Fruit fly (Drosophila melanogaster) whole organism, embryonic: ENCODE data around the gene CG10809.
A peak's percentile ranks its signal among the peaks of the same experiment; 100 is the strongest.

Experiments used
- BtbVII ChIP-seq: fragments of 200-800 bp; sonication (Bioruptor generic); optimal IDR thresholded peaks from 3 replicates; lab custom pipeline; 2017; ENCODE audit warnings: missing biosample characterization, mild to moderate bottlenecking, missing genetic modification characterization
- Bteb2 ChIP-seq: fragments of 200-800 bp; sonication (Bioruptor generic); optimal IDR thresholded peaks from 2 replicates; lab custom pipeline; 2016; ENCODE audit warnings: missing biosample characterization, missing genetic modification characterization
- CG11085 ChIP-seq: fragments of 200-800 bp; sonication (Bioruptor generic); IDR thresholded peaks from 2 replicates; pipeline ENCODE4 v1.3.6; 2022; ENCODE audit warnings: missing biosample characterization, missing genetic modification characterization
- CG11456 ChIP-seq: fragments of 200-800 bp; sonication (Bioruptor generic); IDR thresholded peaks from 3 replicates; pipeline ENCODE4 v1.3.6; 2022; ENCODE audit warnings: missing biosample characterization, missing genetic modification characterization
- CG12769 ChIP-seq: fragments of 200-800 bp; sonication (Bioruptor generic); optimal IDR thresholded peaks from 2 replicates; lab custom pipeline; 2019; ENCODE audit warnings: missing biosample characterization, mild to moderate bottlenecking, missing genetic modification characterization, moderate library complexity
- CG13424 ChIP-seq: fragments of 200-800 bp; sonication (Bioruptor generic); optimal IDR thresholded peaks from 2 replicates; lab custom pipeline; 2019; ENCODE audit warnings: missing biosample characterization, mild to moderate bottlenecking, missing genetic modification characterization, moderate library complexity
- CG15269 ChIP-seq: fragments of 200-800 bp; sonication (Bioruptor generic); optimal IDR thresholded peaks from 2 replicates; lab custom pipeline; 2018; ENCODE audit warnings: missing biosample characterization, mild to moderate bottlenecking, missing genetic modification characterization, moderate library complexity
- CG15601 ChIP-seq: fragments of 200-800 bp; sonication (Bioruptor generic); optimal IDR thresholded peaks from 3 replicates; lab custom pipeline; 2019; ENCODE audit warnings: missing biosample characterization, mild to moderate bottlenecking, missing genetic modification characterization, moderate library complexity
- CG18476 ChIP-seq: fragments of 200-800 bp; sonication (Bioruptor generic); optimal IDR thresholded peaks from 2 replicates; lab custom pipeline; 2016; ENCODE audit warnings: missing biosample characterization, mild to moderate bottlenecking, missing genetic modification characterization
- CG2202 ChIP-seq: fragments of 200-800 bp; sonication (Bioruptor generic); optimal IDR thresholded peaks from 2 replicates; lab custom pipeline; 2018; ENCODE audit warnings: missing biosample characterization, mild to moderate bottlenecking, missing genetic modification characterization
- CG31388 ChIP-seq: fragments of 200-800 bp; sonication (Bioruptor generic); optimal IDR thresholded peaks from 2 replicates; lab custom pipeline; 2016; ENCODE audit warnings: missing biosample characterization, missing genetic modification characterization
- CG3847 ChIP-seq: fragments of 200-800 bp; sonication (Bioruptor generic); IDR thresholded peaks from 2 replicates; pipeline ENCODE4 v1.3.6; 2022; ENCODE audit warnings: missing biosample characterization, missing genetic modification characterization
- CG8478 ChIP-seq: fragments of >200 bp; optimal IDR thresholded peaks from 2 replicates; lab custom pipeline; 2018
- CG9727 ChIP-seq: fragments of 200-800 bp; sonication (Bioruptor generic); optimal IDR thresholded peaks from 3 replicates; lab custom pipeline; 2017; ENCODE audit warnings: missing biosample characterization, mild to moderate bottlenecking, missing genetic modification characterization
- D19A ChIP-seq: fragments of 200-800 bp; optimal IDR thresholded peaks from 3 replicates; lab custom pipeline; 2019; ENCODE audit warnings: missing biosample characterization, mild to moderate bottlenecking, missing genetic modification characterization, moderate library complexity
- Dfd ChIP-seq, 2 experiments: fragments of >200 bp; optimal IDR thresholded peaks; 2 replicates each; lab custom pipeline; 2017; ENCODE audit warnings: missing biosample characterization in 2 of 2, missing genetic modification characterization in 2 of 2
- Ets65A ChIP-seq: fragments of 200-800 bp; sonication (Bioruptor generic); peaks from one replicate; lab custom pipeline; 2016; ENCODE audit warnings: missing biosample characterization, missing genetic modification characterization
- H15 ChIP-seq: fragments of 200-800 bp; sonication (Bioruptor generic); IDR thresholded peaks from 3 replicates; pipeline ENCODE4 v1.3.6; 2022; ENCODE audit warnings: missing biosample characterization, missing genetic modification characterization
- HLH54F ChIP-seq: fragments of 200-800 bp; sonication (Bioruptor generic); optimal IDR thresholded peaks from 3 replicates; lab custom pipeline; 2016; ENCODE audit warnings: missing biosample characterization, missing genetic modification characterization
- Hr39 ChIP-seq: fragments of >200 bp; optimal IDR thresholded peaks from 2 replicates; lab custom pipeline; 2017
- Hr78 ChIP-seq, 2 experiments: fragments of 200-800 bp in 1 of 2; fragments of >200 bp in 1 of 2; sonication (Bioruptor generic) in 1 of 2; optimal IDR thresholded peaks; 2 replicates each; lab custom pipeline; 2017 to 2019; ENCODE audit warnings: missing biosample characterization in 2 of 2, missing genetic modification characterization in 2 of 2, mild to moderate bottlenecking in 1 of 2, moderate library complexity in 1 of 2
- Scr ChIP-seq: fragments of 200-800 bp; sonication (Bioruptor generic); IDR thresholded peaks from 2 replicates; pipeline ENCODE4 v1.3.6; 2022; ENCODE audit warnings: missing biosample characterization, missing genetic modification characterization; ENCODE audit not compliant: partially characterized antibody
- Sry-β ChIP-seq: fragments of 200-800 bp; sonication (Bioruptor generic); optimal IDR thresholded peaks from 2 replicates; lab custom pipeline; 2018; ENCODE audit warnings: missing biosample characterization, mild to moderate bottlenecking, missing genetic modification characterization, moderate library complexity
- bab2 ChIP-seq: fragments of 200-800 bp; sonication (Bioruptor generic); optimal IDR thresholded peaks from 2 replicates; lab custom pipeline; 2016; ENCODE audit warnings: missing biosample characterization, missing genetic modification characterization
- bsh ChIP-seq, 2 experiments: fragments of 200-800 bp; sonication (Bioruptor generic); optimal IDR thresholded peaks; 2 replicates each; lab custom pipeline; 2017 to 2018; ENCODE audit warnings: mild to moderate bottlenecking in 2 of 2, missing biosample characterization in 2 of 2, missing genetic modification characterization in 2 of 2, moderate library complexity in 1 of 2
- chn ChIP-seq: fragments of 200-800 bp; sonication (Bioruptor generic); optimal IDR thresholded peaks from 2 replicates; lab custom pipeline; 2016; ENCODE audit warnings: missing biosample characterization, missing genetic modification characterization
- dan ChIP-seq: fragments of 200-800 bp; sonication (Bioruptor generic); IDR thresholded peaks from 2 replicates; pipeline ENCODE4 v1.3.6; 2022; ENCODE audit warnings: missing biosample characterization, missing genetic modification characterization
- fd96Cb ChIP-seq: fragments of 200-800 bp; sonication (Bioruptor generic); optimal IDR thresholded peaks from 2 replicates; lab custom pipeline; 2018; ENCODE audit warnings: missing biosample characterization, mild to moderate bottlenecking, missing genetic modification characterization, moderate library complexity
- fru ChIP-seq: fragments of >200 bp; optimal IDR thresholded peaks from 2 replicates; lab custom pipeline; 2017
- ftz-f1 ChIP-seq: fragments of 200-800 bp; sonication (Bioruptor generic); optimal IDR thresholded peaks from 2 replicates; lab custom pipeline; 2016; ENCODE audit warnings: missing biosample characterization, missing genetic modification characterization
- gce ChIP-seq: fragments of 200-800 bp; sonication (Bioruptor generic); IDR thresholded peaks from 3 replicates; pipeline ENCODE4 v1.3.6; 2022; ENCODE audit warnings: missing biosample characterization, missing genetic modification characterization
- gsb-n ChIP-seq: fragments of 200-800 bp; sonication (Bioruptor generic); optimal IDR thresholded peaks from 3 replicates; lab custom pipeline; 2018; ENCODE audit warnings: missing biosample characterization, mild to moderate bottlenecking, missing genetic modification characterization
- insv ChIP-seq, 2 experiments: fragments of 200-800 bp; sonication (Bioruptor generic); optimal IDR thresholded peaks; 3 replicates each; lab custom pipeline; 2016 to 2018; ENCODE audit warnings: missing biosample characterization in 2 of 2, missing genetic modification characterization in 2 of 2
- inv ChIP-seq: fragments of 200-800 bp; sonication (Bioruptor generic); IDR thresholded peaks from 2 replicates; pipeline ENCODE4 v1.3.6; 2022; ENCODE audit warnings: missing biosample characterization, missing genetic modification characterization; ENCODE audit not compliant: partially characterized antibody
- kni ChIP-seq: fragments of 200-800 bp; sonication (Bioruptor generic); optimal IDR thresholded peaks from 3 replicates; lab custom pipeline; 2017; ENCODE audit warnings: mild to moderate bottlenecking, missing biosample characterization, missing genetic modification reagents, missing genetic modification characterization
- lab ChIP-seq: fragments of 200-800 bp; sonication (Bioruptor generic); optimal IDR thresholded peaks from 3 replicates; lab custom pipeline; 2017; ENCODE audit warnings: missing biosample characterization, missing genetic modification characterization, mild to moderate bottlenecking, moderate library complexity, missing genetic modification reagents
- mld ChIP-seq: fragments of 200-800 bp; sonication (Bioruptor generic); IDR thresholded peaks from 3 replicates; pipeline ENCODE4 v1.3.6; 2022; ENCODE audit warnings: missing biosample characterization, missing genetic modification characterization; ENCODE audit not compliant: partially characterized antibody
- rib ChIP-seq: fragments of 200-800 bp; sonication (Bioruptor generic); IDR thresholded peaks from 2 replicates; pipeline ENCODE4 v1.3.6; 2022; ENCODE audit warnings: missing biosample characterization, missing genetic modification characterization
- schlank ChIP-seq: fragments of 200-800 bp; sonication (Bioruptor generic); optimal IDR thresholded peaks from 2 replicates; lab custom pipeline; 2018; ENCODE audit warnings: missing biosample characterization, mild to moderate bottlenecking, missing genetic modification characterization
- sens-2 ChIP-seq: fragments of 200-800 bp; sonication (Bioruptor generic); IDR thresholded peaks from 2 replicates; pipeline ENCODE4 v1.3.6; 2022; ENCODE audit warnings: missing biosample characterization, missing genetic modification characterization
- sr ChIP-seq: fragments of 200-800 bp; sonication (Bioruptor generic); IDR thresholded peaks from 3 replicates; pipeline ENCODE4 v1.3.6; 2022; ENCODE audit warnings: missing biosample characterization, missing genetic modification characterization
- twi ChIP-seq: fragments of 200-800 bp; optimal IDR thresholded peaks from 2 replicates; lab custom pipeline; 2019; ENCODE audit warnings: missing biosample characterization, mild to moderate bottlenecking, missing genetic modification characterization, moderate library complexity

CG10809 gene

dm6 chr3L:9845980-9846538, 13.6 kb downstream of the CG10809 start (continued):
- TF ChIP-seq bab2 (GFP tag; lab: Kevin White, UChicago) (no peak), kni (peak; percentile 11), CG11456 (no peak), rib (peak; percentile 53; the same call in 1 of the 2 replicates), HLH54F (GFP tag; lab: Kevin White, UChicago) (no peak), CG15601 (tag; lab: Kevin White, UChicago) (no peak), schlank (tag; lab: Kevin White, UChicago) (no peak), BtbVII (GFP tag; lab: Kevin White, UChicago) (no peak), CG31388 (no peak), sens-2 (GFP tag; lab: Robert Waterston, UW) (no peak), Bteb2 (GFP tag; lab: Kevin White, UChicago) (no peak), gce (GFP tag; lab: Robert Waterston, UW) (no peak), fru (no peak), CG13424 (tag; lab: Kevin White, UChicago) (no peak), CG2202 (tag; lab: Kevin White, UChicago) (no peak), twi (tag; lab: Kevin White, UChicago) (peak; percentile 31), Scr (GFP tag; lab: Robert Waterston, UW) (no peak), lab (no peak), insv (GFP tag; optimal IDR thresholded peaks at IDR 0.05; lab: Kevin White, UChicago) (no peak), ftz-f1 (GFP tag; lab: Kevin White, UChicago) (peak; percentile 81), CG11085 (GFP tag; lab: Robert Waterston, UW) (0 out of 2 replicates have a peak, but pooled peaks have one; percentile 33)

dm6 chr3L:9842043-9842442, 17.6 kb downstream of the CG10809 start:
- TF ChIP-seq sr (GFP tag; lab: Robert Waterston, UW) (peak; percentile 78; the same call in 1 of the 3 replicates), CG9727 (GFP tag; lab: Kevin White, UChicago) (no peak), fd96Cb (tag; lab: Kevin White, UChicago) (no peak), Sry-β (GFP tag; lab: Kevin White, UChicago) (peak; percentile 51), H15 (GFP tag; lab: Robert Waterston, UW) (no peak), CG15269 (no peak), CG3847 (GFP tag; lab: Robert Waterston, UW) (no peak), CG18476 (GFP tag; lab: Kevin White, UChicago) (no peak), bsh (GFP tag; optimal IDR thresholded peaks at IDR 0.05; lab: Kevin White, UChicago) (no peak), schlank (tag; lab: Kevin White, UChicago) (no peak), kni (no peak), twi (tag; lab: Kevin White, UChicago) (no peak), Hr39 (lab: Kevin White, UChicago) (no peak), D19A (tag; lab: Kevin White, UChicago) (peak; percentile 60), gsb-n (tag; lab: Kevin White, UChicago) (no peak), CG12769 (tag; lab: Kevin White, UChicago) (no peak)

dm6 chr3L:9840710-9841109, 19.0 kb downstream of the CG10809 start:
- TF ChIP-seq dan (GFP tag; lab: Robert Waterston, UW) (no peak), chn (GFP tag; lab: Kevin White, UChicago) (no peak), Dfd (GFP tag; optimal IDR thresholded peaks at IDR 0.05; lab: Kevin White, UChicago) (peak in 1 of 2 experiments; percentile 44), inv (no peak), Ets65A (GFP tag; lab: Kevin White, UChicago) (peak; percentile 39), mld (GFP tag; lab: Robert Waterston, UW) (0 out of 3 replicates have a peak, but pooled peaks have one; percentile 34), CG8478 (peak; percentile 44), Hr78 (GFP tag; optimal IDR thresholded peaks at IDR 0.05; lab: Kevin White, UChicago) (no peak), H15 (GFP tag; lab: Robert Waterston, UW) (no peak)
